Worm (Caenorhabditis elegans): ENCODE measurements around the gene K07D4.2.
A peak's percentile ranks its signal among the peaks of the same experiment; 100 is the strongest.

Gene K07D4.2

ce11 chrII:4000430-4000829 lies 44.9 kb downstream of the K07D4.2 start (continued):
- TF ChIP-seq ztf-25 (GFP tag; IDR thresholded peaks at IDR 0.05) = no peak
- TF ChIP-seq die-1 (tag; optimal IDR thresholded peaks at IDR 0.05) = no peak
- no peak for TF ChIP-seq ama-1 (optimal IDR thresholded peaks at IDR 0.05)
- TF ChIP-seq ama-1 (GFP tag; optimal IDR thresholded peaks at IDR 0.05) = no peak
- no peak for TF ChIP-seq let-607 (tag; optimal IDR thresholded peaks at IDR 0.05)

ce11 chrII:3999537-3999936 lies 45.8 kb downstream of the K07D4.2 start:
- no peak for TF ChIP-seq egl-44 (GFP tag; IDR thresholded peaks at IDR 0.05)
- no peak for TF ChIP-seq athp-1 (tag; optimal IDR thresholded peaks at IDR 0.05)
- no peak for TF ChIP-seq hlh-26 (GFP tag; conservative IDR thresholded peaks at IDR 0.05)
- no peak for TF ChIP-seq egl-18 (GFP tag; IDR thresholded peaks at IDR 0.05)
- 0 out of 2 replicates have a peak, but pooled peaks have one; percentile 36 for TF ChIP-seq dox-1 (GFP tag; IDR thresholded peaks at IDR 0.05)
- TF ChIP-seq egrh-3 (GFP tag; IDR thresholded peaks at IDR 0.05) = peak; percentile 11; the same call in 1 of the 2 replicates
- peak; percentile 74 for TF ChIP-seq zfh-2 (GFP tag; conservative IDR thresholded peaks at IDR 0.05)
- no peak for TF ChIP-seq F52B5.7 (tag; optimal IDR thresholded peaks at IDR 0.05)
- TF ChIP-seq attf-5 (GFP tag; optimal IDR thresholded peaks at IDR 0.05) = no peak
- no peak for TF ChIP-seq die-1 (tag; optimal IDR thresholded peaks at IDR 0.05)
- 0 out of 2 replicates have a peak, but pooled peaks have one; percentile 54 for TF ChIP-seq aptf-2 (GFP tag; conservative IDR thresholded peaks at IDR 0.05)

ce11 chrII:3996005-3996404 lies 49.3 kb downstream of the K07D4.2 start, which contains the start of gene clc-22:
clc-22 (minus strand) TSS chrII:3996075.
- TF ChIP-seq D2030.7 (GFP tag; IDR thresholded peaks at IDR 0.05) (no peak), rec-8 (tag; optimal IDR thresholded peaks at IDR 0.05) (no peak), bed-2 (GFP tag; IDR thresholded peaks at IDR 0.05) (no peak)
